Worm (Caenorhabditis elegans): ENCODE data around the gene D2045.7.
A peak's percentile ranks its signal among the peaks of the same experiment; 100 is the strongest.

D2045.7 gene

DNA sequence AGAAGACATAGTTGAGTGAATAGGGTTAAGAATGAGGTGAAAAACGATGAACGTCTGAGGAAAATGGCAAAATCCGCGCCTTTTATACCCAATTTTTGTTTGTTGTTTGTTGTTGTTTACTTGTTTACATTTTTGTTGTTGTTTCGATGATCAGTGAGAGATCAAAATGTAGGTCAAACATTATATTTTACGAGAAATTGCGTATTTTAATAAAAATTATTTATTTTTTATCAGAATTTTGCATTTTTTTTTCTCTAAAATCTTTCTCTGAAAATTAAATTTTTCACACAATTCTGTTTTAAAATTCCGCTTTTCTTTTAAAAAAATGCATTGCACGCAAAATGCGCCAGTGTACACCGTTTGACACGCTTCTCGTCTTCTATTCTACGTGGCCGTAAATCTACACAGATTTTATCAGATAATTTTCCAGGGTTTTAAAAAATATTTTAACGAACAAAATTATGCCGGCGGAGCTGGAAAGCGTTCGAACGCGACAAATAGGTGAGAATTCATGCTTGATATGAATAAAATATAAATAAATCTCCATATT lies 27.5 kb downstream of the D2045.7 start, which contains the start of the genes sip-1 and sly-1 (continued):
- no peak for TF ChIP-seq lin-39 (tag; optimal IDR thresholded peaks at IDR 0.05)
- TF ChIP-seq fkh-2 (tag; optimal IDR thresholded peaks at IDR 0.05): no peak
- TF ChIP-seq lin-15B (tag; optimal IDR thresholded peaks at IDR 0.05): peak; percentile 96
- TF ChIP-seq nhr-28 (tag; optimal IDR thresholded peaks at IDR 0.05): no peak
- TF ChIP-seq nhr-76 (tag; optimal IDR thresholded peaks at IDR 0.05): no peak
- no peak for TF ChIP-seq ama-1 (optimal IDR thresholded peaks at IDR 0.05)
- peak; percentile 35 for TF ChIP-seq nhr-25 (tag; optimal IDR thresholded peaks at IDR 0.05)
- TF ChIP-seq nhr-77 (tag; optimal IDR thresholded peaks at IDR 0.05): no peak
- peak; percentile 6 for TF ChIP-seq pqm-1 (tag; optimal IDR thresholded peaks at IDR 0.05)
- no peak for TF ChIP-seq elt-1 (tag; optimal IDR thresholded peaks at IDR 0.05)
- peak; percentile 90 for TF ChIP-seq nhr-23 (tag; optimal IDR thresholded peaks at IDR 0.05)
- TF ChIP-seq lsy-12 (tag; optimal IDR thresholded peaks at IDR 0.05): no peak
- TF ChIP-seq jun-1 (tag; optimal IDR thresholded peaks at IDR 0.05): peak; percentile 75
- peak; percentile 93 for TF ChIP-seq pha-4 (tag; optimal IDR thresholded peaks at IDR 0.05)
- no peak for TF ChIP-seq mml-1 (tag; optimal IDR thresholded peaks at IDR 0.05)
- TF ChIP-seq daf-12 (tag; optimal IDR thresholded peaks at IDR 0.05): no peak
- no peak for TF ChIP-seq eor-1 (tag; optimal IDR thresholded peaks at IDR 0.05)

DNA sequence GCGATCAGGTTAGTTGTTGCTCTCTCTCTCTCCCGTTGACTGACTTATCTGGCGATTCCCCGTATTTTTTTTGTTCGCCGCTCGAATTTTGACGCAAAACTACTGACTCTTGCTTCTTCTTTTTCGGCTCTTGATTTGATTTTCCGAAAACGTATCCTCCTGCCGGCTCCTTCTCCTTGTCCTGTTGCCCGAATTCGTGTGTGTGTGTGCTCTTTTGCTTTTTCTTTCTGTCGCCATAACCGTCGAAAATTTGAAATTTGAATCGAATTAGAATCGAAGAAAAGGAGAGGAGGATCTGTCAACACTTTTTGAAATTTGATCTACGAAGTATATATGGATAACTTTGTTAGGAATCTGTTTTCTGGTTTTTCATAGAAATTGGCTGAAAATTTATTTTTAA lies 33.3 kb downstream of the D2045.7 start:
- no peak for TF ChIP-seq ceh-82 (tag; optimal IDR thresholded peaks at IDR 0.05)
- peak; percentile 90 for TF ChIP-seq fkh-10 (GFP tag; optimal IDR thresholded peaks at IDR 0.05)
- TF ChIP-seq nhr-77 (tag; optimal IDR thresholded peaks at IDR 0.05): no peak
- no peak for TF ChIP-seq lin-15B (tag; optimal IDR thresholded peaks at IDR 0.05)

DNA sequence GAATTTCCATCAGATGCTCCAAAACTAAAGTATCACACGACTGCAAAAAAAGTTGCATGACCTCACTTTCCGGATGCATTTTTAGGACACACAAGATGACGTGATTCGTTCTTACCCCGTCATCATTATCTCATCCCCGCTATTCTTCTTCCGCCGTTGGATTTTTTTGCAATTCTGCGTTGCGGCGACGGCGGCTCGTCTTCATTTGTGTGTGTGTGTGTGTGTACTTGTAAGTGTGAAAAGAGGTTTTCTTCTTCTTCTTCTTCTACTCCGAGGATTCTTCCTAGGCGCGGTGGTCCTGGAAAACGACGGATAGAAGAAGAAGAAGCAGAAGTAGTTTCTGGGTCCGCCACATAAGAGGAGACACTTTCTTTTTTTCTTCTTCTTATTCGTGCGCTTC lies 36.5 kb downstream of the D2045.7 start:
- no peak for TF ChIP-seq tbx-2 (tag; optimal IDR thresholded peaks at IDR 0.05)
- TF ChIP-seq nhr-237 (tag; optimal IDR thresholded peaks at IDR 0.05): no peak
- TF ChIP-seq mdl-1 (tag; optimal IDR thresholded peaks at IDR 0.05): no peak
- no peak for TF ChIP-seq pqm-1 (tag; optimal IDR thresholded peaks at IDR 0.05)
- TF ChIP-seq zag-1 (tag; optimal IDR thresholded peaks at IDR 0.05): no peak
- TF ChIP-seq ceh-16 (tag; optimal IDR thresholded peaks at IDR 0.05): no peak
- no peak for TF ChIP-seq R02D3.7 (tag; optimal IDR thresholded peaks at IDR 0.05)
- no peak for TF ChIP-seq skn-1 (tag; optimal IDR thresholded peaks at IDR 0.05)
- no peak for TF ChIP-seq unc-39 (tag; optimal IDR thresholded peaks at IDR 0.05)
- TF ChIP-seq jun-1 (tag; optimal IDR thresholded peaks at IDR 0.05): no peak
- no peak for TF ChIP-seq eor-1 (tag; optimal IDR thresholded peaks at IDR 0.05)
- TF ChIP-seq nhr-67 (tag; optimal IDR thresholded peaks at IDR 0.05): no peak
- TF ChIP-seq nhr-11 (tag; optimal IDR thresholded peaks at IDR 0.05): no peak
- no peak for TF ChIP-seq snpc-4 (tag; optimal IDR thresholded peaks at IDR 0.05)
- no peak for TF ChIP-seq nhr-43 (tag; optimal IDR thresholded peaks at IDR 0.05; ENCODE audit: poor library complexity, severe bottlenecking)
- TF ChIP-seq pha-4 (tag; optimal IDR thresholded peaks at IDR 0.05): no peak
- no peak for TF ChIP-seq nhr-28 (tag; optimal IDR thresholded peaks at IDR 0.05)
- no peak for TF ChIP-seq fkh-2 (tag; optimal IDR thresholded peaks at IDR 0.05)

DNA sequence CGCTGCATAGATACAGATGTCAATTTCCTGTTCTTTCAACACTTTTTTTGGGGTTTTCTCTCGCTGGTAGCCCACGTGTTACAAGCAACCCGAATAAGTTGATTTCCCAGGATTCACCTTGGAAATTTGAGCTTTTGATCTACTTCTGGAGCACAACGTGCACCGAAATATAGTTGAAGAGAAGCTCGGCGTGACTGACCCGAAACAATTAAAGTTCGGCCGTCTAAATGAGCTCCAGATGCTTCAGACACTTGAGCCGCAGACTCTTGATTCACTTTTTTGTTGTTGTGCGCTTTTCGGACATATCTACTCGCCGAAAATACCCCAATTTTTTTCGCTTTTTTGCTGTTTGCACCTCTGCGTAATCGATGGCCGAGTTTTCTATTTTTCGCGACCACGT lies 39.6 kb downstream of the D2045.7 start:
- no peak for TF ChIP-seq lin-15B (tag; optimal IDR thresholded peaks at IDR 0.05)
- no peak for TF ChIP-seq ztf-11 (tag; optimal IDR thresholded peaks at IDR 0.05)
- TF ChIP-seq mml-1 (tag; optimal IDR thresholded peaks at IDR 0.05): no peak
- no peak for TF ChIP-seq unc-39 (tag; optimal IDR thresholded peaks at IDR 0.05)
- no peak for TF ChIP-seq nhr-43 (tag; optimal IDR thresholded peaks at IDR 0.05; ENCODE audit: poor library complexity, severe bottlenecking)
- no peak for TF ChIP-seq eor-1 (tag; optimal IDR thresholded peaks at IDR 0.05)
- TF ChIP-seq nhr-77 (tag; optimal IDR thresholded peaks at IDR 0.05): no peak
- TF ChIP-seq nhr-28 (tag; optimal IDR thresholded peaks at IDR 0.05): no peak

DNA sequence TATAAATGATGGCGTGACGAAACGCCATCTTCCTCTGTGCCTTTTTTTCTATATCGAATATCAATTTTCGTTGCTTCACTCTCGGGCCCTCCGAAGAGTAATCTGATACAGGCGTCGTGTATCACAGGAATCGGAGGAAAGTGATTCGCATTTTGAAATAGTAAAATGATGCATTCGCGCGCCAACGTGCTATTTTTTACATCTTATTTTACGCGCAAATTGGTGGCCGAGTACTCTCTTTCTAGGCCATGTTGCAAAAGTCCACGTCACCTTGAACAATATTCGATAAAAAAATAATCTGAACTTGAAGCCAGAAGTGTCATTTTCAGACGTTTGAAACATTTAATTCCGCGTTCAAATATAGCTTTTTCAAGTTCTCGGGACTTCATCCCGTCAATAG lies 40.3 kb downstream of the D2045.7 start:
- TF ChIP-seq zag-1 (tag; optimal IDR thresholded peaks at IDR 0.05) (no peak), nhr-237 (tag; optimal IDR thresholded peaks at IDR 0.05) (no peak), elt-1 (tag; optimal IDR thresholded peaks at IDR 0.05) (no peak), jun-1 (tag; optimal IDR thresholded peaks at IDR 0.05) (no peak), ceh-28 (tag; optimal IDR thresholded peaks at IDR 0.05) (no peak), skn-1 (tag; optimal IDR thresholded peaks at IDR 0.05) (no peak), ZK546.5 (tag; optimal IDR thresholded peaks at IDR 0.05) (no peak), nhr-11 (tag; optimal IDR thresholded peaks at IDR 0.05) (no peak), nhr-23 (tag; optimal IDR thresholded peaks at IDR 0.05) (no peak), lin-39 (tag; optimal IDR thresholded peaks at IDR 0.05) (no peak), sea-2 (GFP tag; optimal IDR thresholded peaks at IDR 0.05) (no peak), unc-39 (tag; optimal IDR thresholded peaks at IDR 0.05) (no peak), nhr-28 (tag; optimal IDR thresholded peaks at IDR 0.05) (no peak), elt-2 (tag; optimal IDR thresholded peaks at IDR 0.05) (no peak), egl-5 (tag; optimal IDR thresholded peaks at IDR 0.05) (no peak), fkh-2 (tag; optimal IDR thresholded peaks at IDR 0.05) (no peak), ceh-82 (tag; optimal IDR thresholded peaks at IDR 0.05) (no peak)
